Worm (Caenorhabditis elegans) whole organism, L1 larva: ENCODE data around the gene nhr-20.

Experiments
- aha-1 ChIP-seq: fragments of 150-350 bp; optimal IDR thresholded peaks from 2 replicates; lab custom pipeline; 2014; ENCODE audit warnings: missing biosample characterization, missing genetic modification characterization
- ces-1 ChIP-seq: fragments of 150-350 bp; optimal IDR thresholded peaks from 2 replicates; lab custom pipeline; 2014; ENCODE audit warnings: missing biosample characterization, missing genetic modification reagents, missing genetic modification characterization
- efl-3 ChIP-seq: fragments of 200-800 bp; sonication (Bioruptor generic); optimal IDR thresholded peaks from 2 replicates; lab custom pipeline; 2018; ENCODE audit warnings: mild to moderate bottlenecking, missing genetic modification characterization, missing compliant biosample characterization
- lin-13 ChIP-seq: fragments of 150-350 bp; optimal IDR thresholded peaks from 2 replicates; lab custom pipeline; 2014; ENCODE audit warnings: missing biosample characterization, missing genetic modification reagents, missing genetic modification characterization
- lin-14 ChIP-seq: fragments of 200-800 bp; sonication (Bioruptor generic); optimal IDR thresholded peaks from 2 replicates; lab custom pipeline; 2018; ENCODE audit warnings: mild to moderate bottlenecking, missing genetic modification characterization, moderate library complexity, missing compliant biosample characterization
- mep-1 ChIP-seq: fragments of 150-350 bp; optimal IDR thresholded peaks from 2 replicates; lab custom pipeline; 2014; ENCODE audit warnings: missing biosample characterization, missing genetic modification characterization
- nhr-237 ChIP-seq: fragments of 150-350 bp; optimal IDR thresholded peaks from 2 replicates; lab custom pipeline; 2014; ENCODE audit warnings: missing biosample characterization, missing genetic modification characterization
- sox-4 ChIP-seq: sonication (generic microtip); optimal IDR thresholded peaks from 2 replicates; lab custom pipeline; 2016; ENCODE audit warnings: missing genetic modification characterization, missing compliant biosample characterization

DNA sequence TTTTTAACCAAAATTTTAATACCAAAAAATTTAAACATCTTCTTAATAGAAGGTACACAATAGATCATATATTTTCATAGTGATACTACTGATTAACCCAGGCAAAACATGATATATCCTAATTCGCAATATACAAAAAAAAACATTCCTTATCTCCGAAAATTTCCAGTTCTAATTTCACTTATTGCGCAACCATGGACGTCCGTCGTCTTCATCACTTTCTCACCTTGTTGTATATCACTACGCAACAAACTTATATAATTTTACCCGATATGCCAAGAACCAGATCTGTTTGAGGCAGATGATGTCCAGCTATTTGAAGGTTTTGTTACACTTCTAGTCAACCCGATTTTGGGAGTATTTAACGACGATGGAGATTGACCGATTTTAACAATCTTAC lies 45.2 kb downstream of the nhr-20 start, which contains the start of gene R74.2:
- TF ChIP-seq ces-1 (GFP tag; lab: Kevin White, UChicago), result no peak
- TF ChIP-seq aha-1 (tag; lab: Kevin White, UChicago), result no peak
- no peak for TF ChIP-seq efl-3
- no peak for TF ChIP-seq nhr-237 (tag; lab: Kevin White, UChicago)
- TF ChIP-seq lin-13 (GFP tag; lab: Kevin White, UChicago), result no peak
- TF ChIP-seq mep-1, result no peak
- no peak for TF ChIP-seq sox-4 (tag; lab: Kevin White, UChicago)
- no peak for TF ChIP-seq lin-14 (GFP tag; lab: Kevin White, UChicago)
